Worm (Caenorhabditis elegans) whole organism, early embryonic: ENCODE results near the gene str-10.

Source experiments
- B0310.2 ChIP-seq: sonication (generic microtip); optimal IDR thresholded peaks from 2 replicates; lab custom pipeline; 2016; ENCODE audit warnings: mild to moderate bottlenecking, missing genetic modification characterization, missing compliant biosample characterization
- F13C5.2 ChIP-seq: sonication (generic microtip); optimal IDR thresholded peaks from 2 replicates; lab custom pipeline; 2017; ENCODE audit warnings: mild to moderate bottlenecking, missing genetic modification characterization, inconsistent platforms, missing compliant biosample characterization
- aly-1 ChIP-seq: sonication (generic microtip); optimal IDR thresholded peaks from 2 replicates; lab custom pipeline; 2016; ENCODE audit warnings: missing genetic modification characterization, missing compliant biosample characterization
- ama-1 ChIP-seq: fragments of 150-350 bp; optimal IDR thresholded peaks from 2 replicates; lab custom pipeline; 2014
- ceh-13 ChIP-seq: fragments of 200-800 bp; sonication (Bioruptor generic); optimal IDR thresholded peaks from 2 replicates; lab custom pipeline; 2018; ENCODE audit warnings: mild to moderate bottlenecking, missing genetic modification characterization, missing compliant biosample characterization
- ceh-36 ChIP-seq: sonication (generic microtip); optimal IDR thresholded peaks from 2 replicates; lab custom pipeline; 2016; ENCODE audit warnings: missing genetic modification characterization, inconsistent platforms, missing compliant biosample characterization
- ets-7 ChIP-seq: sonication (generic microtip); optimal IDR thresholded peaks from 2 replicates; lab custom pipeline; 2016; ENCODE audit warnings: missing genotype, missing genetic modification characterization, missing compliant biosample characterization
- flt-1 ChIP-seq: fragments of 200-800 bp; sonication (Bioruptor generic); IDR thresholded peaks from 2 replicates; pipeline ENCODE4 v1.3.6; 2022; ENCODE audit warnings: missing genetic modification characterization, missing compliant biosample characterization
- hmbx-1 ChIP-seq: sonication (generic microtip); optimal IDR thresholded peaks from 2 replicates; lab custom pipeline; 2016; ENCODE audit warnings: mild to moderate bottlenecking, missing genetic modification characterization, missing compliant biosample characterization
- hmg-4 ChIP-seq: fragments of 200-800 bp; sonication (Bioruptor generic); optimal IDR thresholded peaks from 2 replicates; lab custom pipeline; 2018; ENCODE audit warnings: mild to moderate bottlenecking, missing genetic modification characterization, missing compliant biosample characterization
- hnd-1 ChIP-seq: sonication (generic microtip); optimal IDR thresholded peaks from 2 replicates; lab custom pipeline; 2016; ENCODE audit warnings: missing genetic modification characterization, missing compliant biosample characterization
- pes-1 ChIP-seq: fragments of 200-800 bp; sonication (Bioruptor generic); IDR thresholded peaks from 2 replicates; pipeline ENCODE4 v1.3.6; 2022; ENCODE audit warnings: missing genetic modification reagents, missing genetic modification characterization, missing compliant biosample characterization
- scrt-1 ChIP-seq: fragments of 200-800 bp; sonication (Bioruptor generic); IDR thresholded peaks from 2 replicates; pipeline ENCODE4 v1.3.6; 2022; ENCODE audit warnings: missing genetic modification characterization, missing compliant biosample characterization
- sea-1 ChIP-seq: fragments of 200-800 bp; sonication (Bioruptor generic); conservative IDR thresholded peaks from 2 replicates; pipeline ENCODE4 v1.3.6; 2022; ENCODE audit warnings: missing genetic modification characterization, missing compliant biosample characterization
- tbx-11 ChIP-seq: fragments of 200-800 bp; sonication (Bioruptor generic); IDR thresholded peaks from 2 replicates; pipeline ENCODE4 v1.3.6; 2022; ENCODE audit warnings: missing genetic modification characterization, missing compliant biosample characterization
- tbx-37 ChIP-seq: fragments of 200-800 bp; sonication (Bioruptor generic); conservative IDR thresholded peaks from 2 replicates; pipeline ENCODE4 v1.3.6; 2022; ENCODE audit warnings: missing genetic modification reagents, missing genetic modification characterization, missing compliant biosample characterization
- tra-4 ChIP-seq: sonication (generic microtip); optimal IDR thresholded peaks from 2 replicates; lab custom pipeline; 2017; ENCODE audit warnings: missing genetic modification characterization, missing compliant biosample characterization

The str-10 gene

DNA sequence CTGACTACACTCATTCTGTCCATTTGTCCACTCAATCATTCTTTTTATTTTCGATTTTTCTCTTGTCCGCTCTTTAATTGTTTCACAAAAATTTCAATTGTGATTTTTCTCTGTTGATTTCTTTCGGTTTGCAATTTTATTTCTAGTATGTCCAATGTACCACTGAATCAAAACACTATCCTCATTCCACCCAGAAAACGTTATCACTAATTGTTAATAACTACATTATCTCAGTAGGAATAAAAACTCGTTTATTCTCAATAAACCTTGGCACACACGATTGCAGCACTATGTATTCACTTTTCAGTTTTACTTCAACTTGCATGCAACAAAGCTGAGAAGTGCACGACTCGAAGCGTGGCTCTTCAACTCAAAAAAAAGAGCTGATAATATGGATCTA, 31.0 kb upstream of the str-10 start, which contains the start of gene K03A11.1:
TSS of gene K03A11.1 (plus strand) at position 301 of the 400 bp plus-strand sequence.
- TF ChIP-seq tbx-37 (no peak), tbx-11 (GFP tag; lab: Robert Waterston, UW) (no peak), ceh-36 (tag; lab: Kevin White, UChicago) (no peak), ceh-13 (GFP tag; lab: Kevin White, UChicago) (no peak), B0310.2 (tag; lab: Kevin White, UChicago) (no peak), F13C5.2 (no peak), pes-1 (no peak), hmbx-1 (no peak), ama-1 (lab: Kevin White, UChicago) (no peak), flt-1 (GFP tag; lab: Robert Waterston, UW) (no peak), hnd-1 (no peak), tra-4 (tag; lab: Kevin White, UChicago) (no peak), ets-7 (tag; lab: Kevin White, UChicago) (no peak), sea-1 (GFP tag; lab: Robert Waterston, UW) (no peak)

DNA sequence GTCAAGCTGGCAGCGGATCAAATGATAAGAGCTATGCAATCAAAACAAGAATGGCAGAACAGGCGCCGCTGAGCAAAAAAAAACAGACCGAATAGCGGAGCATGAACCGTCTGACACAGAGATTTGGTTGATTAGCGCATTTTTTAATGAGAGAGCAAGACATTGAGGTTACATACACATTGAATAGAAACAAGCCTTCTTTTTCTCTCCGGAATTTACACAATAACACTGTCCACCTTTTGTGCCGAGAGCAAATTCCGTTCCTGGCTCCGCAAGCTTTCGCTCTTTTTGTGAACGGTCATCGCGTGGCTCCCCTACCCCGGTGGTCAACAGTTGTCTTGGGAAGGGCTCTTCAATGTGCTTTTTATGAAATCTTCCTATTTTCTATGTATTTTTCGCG, 26.9 kb upstream of the str-10 start, which contains the start of gene K03A11.6:
TSS of gene K03A11.6 (plus strand) at position 301 of the 400 bp plus-strand sequence.
- TF ChIP-seq hmbx-1 (no peak), F13C5.2 (no peak), flt-1 (GFP tag; lab: Robert Waterston, UW) (no peak)

DNA sequence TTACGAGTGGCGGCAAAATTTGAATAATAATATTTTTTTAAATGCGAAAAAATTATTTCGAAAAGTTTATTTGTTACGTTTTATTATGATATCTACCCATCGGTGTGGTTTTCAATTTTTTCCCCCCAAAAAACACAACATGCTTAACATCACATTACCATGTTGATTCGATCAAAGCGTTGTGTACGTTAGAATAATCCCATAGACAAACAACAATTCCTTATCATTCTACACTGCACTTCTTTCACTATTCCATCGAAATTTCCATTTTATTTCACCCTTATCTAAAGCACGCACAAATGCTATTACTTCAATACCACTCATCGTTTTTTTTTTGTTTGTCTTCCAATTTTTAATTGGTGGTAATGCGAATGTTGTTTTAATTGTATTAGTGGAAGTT, 22.4 kb upstream of the str-10 start:
- TF ChIP-seq ceh-13 (GFP tag; lab: Kevin White, UChicago) (no peak), pes-1 (no peak), sea-1 (GFP tag; lab: Robert Waterston, UW) (no peak), ama-1 (lab: Kevin White, UChicago) (no peak)

DNA sequence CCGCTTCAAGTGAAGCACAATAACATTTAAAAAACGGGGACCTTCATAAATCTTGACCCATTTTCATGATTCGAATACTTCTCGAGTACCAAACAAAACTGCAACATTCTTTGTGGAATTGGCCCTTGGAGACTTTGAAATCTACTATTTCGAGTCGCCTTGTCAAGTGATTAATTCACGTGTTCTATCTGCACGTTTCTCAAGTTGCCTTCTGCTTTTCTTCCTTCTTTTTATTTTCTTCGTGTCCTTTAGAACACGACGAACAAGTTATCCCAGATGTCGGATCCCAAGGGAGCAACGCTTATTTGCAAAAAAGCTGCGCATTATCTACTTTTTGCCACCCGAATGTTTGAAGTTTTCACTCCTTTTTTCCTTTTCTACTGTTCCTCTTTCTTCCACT, 21.1 kb upstream of the str-10 start:
- no peak for TF ChIP-seq ama-1 (lab: Kevin White, UChicago)
- TF ChIP-seq flt-1 (GFP tag; lab: Robert Waterston, UW), result no peak
- TF ChIP-seq hmbx-1, result no peak
- no peak for TF ChIP-seq ceh-36 (tag; lab: Kevin White, UChicago)
- TF ChIP-seq scrt-1 (GFP tag; lab: Robert Waterston, UW), result no peak
- TF ChIP-seq hmg-4, result no peak
- no peak for TF ChIP-seq ets-7 (tag; lab: Kevin White, UChicago)
- no peak for TF ChIP-seq tbx-37
- no peak for TF ChIP-seq tbx-11 (GFP tag; lab: Robert Waterston, UW)
- no peak for TF ChIP-seq ceh-13 (GFP tag; lab: Kevin White, UChicago)
- no peak for TF ChIP-seq F13C5.2
- TF ChIP-seq B0310.2 (tag; lab: Kevin White, UChicago), result no peak
- no peak for TF ChIP-seq pes-1
- TF ChIP-seq hnd-1, result no peak
- no peak for TF ChIP-seq tra-4 (tag; lab: Kevin White, UChicago)
- TF ChIP-seq sea-1 (GFP tag; lab: Robert Waterston, UW), result no peak
- no peak for TF ChIP-seq aly-1 (tag; lab: Kevin White, UChicago)

ce11 chrX:13062934-13063585, 19.4 kb upstream of the str-10 start, which contains the start of gene K03A11.5:
TSS of gene K03A11.5 (plus strand) at chrX:13063535.
- no peak for TF ChIP-seq ama-1 (lab: Kevin White, UChicago)
- TF ChIP-seq hnd-1, result no peak
- TF ChIP-seq tbx-11 (GFP tag; lab: Robert Waterston, UW), result no peak
- no peak for TF ChIP-seq F13C5.2
- TF ChIP-seq flt-1 (GFP tag; lab: Robert Waterston, UW), result no peak
- no peak for TF ChIP-seq hmg-4
- TF ChIP-seq aly-1 (tag; lab: Kevin White, UChicago), result no peak
- no peak for TF ChIP-seq ceh-36 (tag; lab: Kevin White, UChicago)
- TF ChIP-seq hmbx-1, result no peak
- no peak for TF ChIP-seq ceh-13 (GFP tag; lab: Kevin White, UChicago)
- no peak for TF ChIP-seq B0310.2 (tag; lab: Kevin White, UChicago)

ce11 chrX:13071120-13071519, 11.3 kb upstream of the str-10 start, which contains the start of gene cpx-2:
TSS of gene cpx-2 (minus strand) at chrX:13071220.
- TF ChIP-seq ama-1 (lab: Kevin White, UChicago) (no peak), hnd-1 (no peak), sea-1 (GFP tag; lab: Robert Waterston, UW) (no peak)

- TF ChIP-seq tra-4 (tag; lab: Kevin White, UChicago) (no peak), ceh-36 (tag; lab: Kevin White, UChicago) (no peak), sea-1 (GFP tag; lab: Robert Waterston, UW) (no peak), ets-7 (tag; lab: Kevin White, UChicago) (no peak), aly-1 (tag; lab: Kevin White, UChicago) (no peak), hmg-4 (no peak), scrt-1 (GFP tag; lab: Robert Waterston, UW) (no peak), pes-1 (no peak), F13C5.2 (no peak), flt-1 (GFP tag; lab: Robert Waterston, UW) (no peak), hmbx-1 (no peak), ceh-13 (GFP tag; lab: Kevin White, UChicago) (no peak), hnd-1 (no peak), tbx-37 (no peak), tbx-11 (GFP tag; lab: Robert Waterston, UW) (no peak), ama-1 (lab: Kevin White, UChicago) (no peak), B0310.2 (tag; lab: Kevin White, UChicago) (no peak)
Measured at ce11 chrX:13074373-13074772, 8.1 kb upstream of the str-10 start, which contains the start of gene ceh-28. TSS of gene ceh-28 (plus strand) at chrX:13074673.

ce11 chrX:13077872-13078271, 4.6 kb upstream of the str-10 start, which contains the start of gene K03A11.4:
TSS of gene K03A11.4 (plus strand) at chrX:13078172.
- TF ChIP-seq ama-1 (lab: Kevin White, UChicago) (no peak), ceh-13 (GFP tag; lab: Kevin White, UChicago) (no peak), tbx-11 (GFP tag; lab: Robert Waterston, UW) (no peak), flt-1 (GFP tag; lab: Robert Waterston, UW) (no peak), B0310.2 (tag; lab: Kevin White, UChicago) (no peak), pes-1 (no peak), tra-4 (tag; lab: Kevin White, UChicago) (no peak), tbx-37 (no peak), ets-7 (tag; lab: Kevin White, UChicago) (no peak), scrt-1 (GFP tag; lab: Robert Waterston, UW) (no peak), aly-1 (tag; lab: Kevin White, UChicago) (no peak), hmg-4 (no peak), F13C5.2 (no peak)
